Worm (Caenorhabditis elegans): Measurements from ENCODE around the gene str-162.

Gene str-162

DNA sequence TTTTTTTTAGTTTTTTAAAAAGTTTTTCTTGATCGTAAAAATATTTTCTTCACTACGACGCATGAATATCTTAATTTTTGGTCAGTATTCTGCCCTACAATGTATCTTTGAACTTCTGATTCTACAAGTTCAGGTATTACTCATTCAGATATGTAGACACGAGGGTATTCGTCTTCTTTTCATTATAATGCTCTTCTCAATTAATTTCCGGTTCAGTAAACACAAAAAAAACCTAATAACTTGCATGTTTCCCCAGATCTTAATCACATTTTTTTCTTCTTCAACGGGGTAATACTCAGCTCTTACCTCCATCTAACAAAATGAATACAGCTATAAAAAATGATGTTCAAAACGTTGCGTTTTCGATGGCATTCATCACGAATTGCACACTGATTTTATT lies at the start of gene str-162:
Gene str-162, plus strand, starts transcription at position 301 of the 400 bp plus-strand sequence.
- no peak for TF ChIP-seq mec-3 (tag; optimal IDR thresholded peaks at IDR 0.05; ENCODE audit: borderline replicate concordance)
- no peak for TF ChIP-seq eyg-1 (tag; optimal IDR thresholded peaks at IDR 0.05)
- TF ChIP-seq pha-4 (tag; optimal IDR thresholded peaks at IDR 0.05), result no peak
- TF ChIP-seq ceh-24 (tag; optimal IDR thresholded peaks at IDR 0.05), result no peak
- no peak for TF ChIP-seq ceh-9 (tag; optimal IDR thresholded peaks at IDR 0.05)
- TF ChIP-seq hlh-13 (GFP tag; optimal IDR thresholded peaks at IDR 0.05), result no peak
- TF ChIP-seq fkh-6 (tag; optimal IDR thresholded peaks at IDR 0.05), result no peak
- no peak for TF ChIP-seq fax-1 (tag; optimal IDR thresholded peaks at IDR 0.05)
- no peak for TF ChIP-seq elt-2 (tag; optimal IDR thresholded peaks at IDR 0.05)

DNA sequence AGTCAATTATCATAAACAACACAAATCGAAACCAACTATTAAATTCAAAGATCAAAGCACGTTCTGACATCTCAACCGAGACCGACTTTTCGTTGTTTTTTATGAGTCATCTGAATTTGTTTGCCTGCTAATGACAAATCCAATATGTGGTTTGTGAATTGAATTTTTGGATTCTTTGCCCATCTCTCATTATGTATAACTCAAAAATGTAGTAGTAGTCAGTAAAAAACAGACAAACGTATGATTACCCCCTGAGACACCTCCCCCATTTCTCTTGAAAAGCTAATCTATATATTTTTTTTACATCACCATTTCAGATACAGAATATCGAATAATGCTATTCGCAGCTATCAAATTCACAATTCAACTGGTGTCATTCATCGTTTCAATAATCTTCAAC lies 46.4 kb upstream of the str-162 start, which contains the start of gene str-169:
Gene str-169, plus strand, starts transcription at position 301 of the 400 bp plus-strand sequence.
- TF ChIP-seq rnt-1 (tag; optimal IDR thresholded peaks at IDR 0.05) (no peak), lim-6 (tag; optimal IDR thresholded peaks at IDR 0.05) (no peak), elt-2 (tag; optimal IDR thresholded peaks at IDR 0.05) (no peak), nfya-1 (tag; optimal IDR thresholded peaks at IDR 0.05) (no peak), unc-55 (GFP tag; optimal IDR thresholded peaks at IDR 0.05) (no peak), pat-9 (tag; optimal IDR thresholded peaks at IDR 0.05) (no peak), hlh-8 (tag; optimal IDR thresholded peaks at IDR 0.05) (no peak), ceh-14 (tag; optimal IDR thresholded peaks at IDR 0.05) (no peak), odd-2 (tag; optimal IDR thresholded peaks at IDR 0.05) (no peak), tbx-2 (tag; optimal IDR thresholded peaks at IDR 0.05) (no peak), sdc-2 (tag; optimal IDR thresholded peaks at IDR 0.05) (no peak), zip-5 (tag; optimal IDR thresholded peaks at IDR 0.05) (no peak), nhr-11 (tag; optimal IDR thresholded peaks at IDR 0.05) (no peak), fkh-10 (GFP tag; optimal IDR thresholded peaks at IDR 0.05) (no peak), hlh-6 (tag; optimal IDR thresholded peaks at IDR 0.05) (no peak), ttx-3 (tag; optimal IDR thresholded peaks at IDR 0.05) (no peak), ref-2 (tag; optimal IDR thresholded peaks at IDR 0.05) (no peak), unc-86 (tag; optimal IDR thresholded peaks at IDR 0.05) (no peak), syd-9 (tag; optimal IDR thresholded peaks at IDR 0.05) (no peak)

DNA sequence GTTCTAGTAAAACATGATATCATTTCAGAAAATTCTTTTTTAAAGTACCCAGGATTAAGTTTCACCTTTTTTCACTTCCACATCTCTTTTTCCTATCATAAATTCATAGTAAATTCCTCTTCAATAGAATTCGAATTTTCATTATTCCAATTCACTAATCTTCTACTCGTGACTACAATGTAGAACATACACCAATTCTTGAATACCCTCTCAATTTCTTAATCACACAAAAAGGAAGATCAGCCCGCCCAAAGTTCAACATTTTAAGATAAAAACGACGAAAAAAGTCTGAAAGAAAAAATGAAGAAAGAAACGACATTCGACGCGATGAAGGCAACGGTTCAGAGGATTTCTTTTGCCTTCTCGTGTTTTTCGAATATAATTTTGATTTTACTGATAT lies 38.3 kb upstream of the str-162 start, which contains the start of gene str-163:
Gene str-163, plus strand, starts transcription at position 301 of the 400 bp plus-strand sequence.
- TF ChIP-seq hlh-8 (tag; optimal IDR thresholded peaks at IDR 0.05) (no peak), eyg-1 (tag; optimal IDR thresholded peaks at IDR 0.05) (no peak), odd-2 (tag; optimal IDR thresholded peaks at IDR 0.05) (no peak), pag-3 (tag; optimal IDR thresholded peaks at IDR 0.05; ENCODE audit: borderline replicate concordance) (no peak), unc-42 (tag; optimal IDR thresholded peaks at IDR 0.05) (no peak), ceh-30 (tag; optimal IDR thresholded peaks at IDR 0.05) (no peak), tbx-7 (tag; optimal IDR thresholded peaks at IDR 0.05) (no peak), che-1 (tag; optimal IDR thresholded peaks at IDR 0.05) (no peak), ets-4 (tag; optimal IDR thresholded peaks at IDR 0.05) (no peak), pax-1 (tag; optimal IDR thresholded peaks at IDR 0.05) (no peak), nhr-11 (tag; optimal IDR thresholded peaks at IDR 0.05) (no peak), ceh-48 (tag; optimal IDR thresholded peaks at IDR 0.05) (no peak), pha-2 (tag; optimal IDR thresholded peaks at IDR 0.05) (no peak), F13H6.1 (tag; optimal IDR thresholded peaks at IDR 0.05) (no peak), T23F11.4 (GFP tag; optimal IDR thresholded peaks at IDR 0.05) (no peak), Y22D7AL.16 (tag; optimal IDR thresholded peaks at IDR 0.05) (no peak), dve-1 (tag; optimal IDR thresholded peaks at IDR 0.05) (no peak), C08G9.2 (tag; optimal IDR thresholded peaks at IDR 0.05) (no peak), hlh-30 (tag; optimal IDR thresholded peaks at IDR 0.05; ENCODE audit: insufficient read depth) (no peak)

Measured in whole organism, late embryonic.